Fruit fly (Drosophila melanogaster) whole organism, embryonic: ENCODE measurements around the gene CG42866.

Experiments
- Ada2b ChIP-seq: fragments of 200-800 bp; sonication (Bioruptor generic); IDR thresholded peaks from 2 replicates; pipeline ENCODE4 v1.3.6; 2022; ENCODE audit warnings: missing biosample characterization, missing genetic modification characterization
- BEAF-32 ChIP-seq: fragments of 200-800 bp; sonication (Bioruptor generic); optimal IDR thresholded peaks from 3 replicates; lab custom pipeline; 2017; ENCODE audit warnings: missing biosample characterization, missing genetic modification characterization, mild to moderate bottlenecking, moderate library complexity, missing genetic modification reagents
- Blimp-1 ChIP-seq: fragments of 200-800 bp; sonication (Bioruptor generic); optimal IDR thresholded peaks from 3 replicates; lab custom pipeline; 2018; ENCODE audit warnings: missing biosample characterization, missing genetic modification characterization, mild to moderate bottlenecking, moderate library complexity, missing genetic modification reagents
- CG10462 ChIP-seq: fragments of 200-800 bp; sonication (Bioruptor generic); optimal IDR thresholded peaks from 2 replicates; lab custom pipeline; 2016; ENCODE audit warnings: missing biosample characterization, missing genetic modification characterization
- CG1233 ChIP-seq: fragments of 200-800 bp; sonication (Bioruptor generic); optimal IDR thresholded peaks from 4 replicates; lab custom pipeline; 2018; ENCODE audit warnings: missing biosample characterization, mild to moderate bottlenecking, missing genetic modification characterization
- CG14441 ChIP-seq: fragments of 200-800 bp; sonication (Bioruptor generic); IDR thresholded peaks from 2 replicates; pipeline ENCODE4 v1.3.6; 2022; ENCODE audit warnings: missing biosample characterization, missing genetic modification characterization
- CG15696 ChIP-seq: fragments of 200-800 bp; sonication (Bioruptor generic); optimal IDR thresholded peaks from 2 replicates; lab custom pipeline; 2019; ENCODE audit warnings: missing biosample characterization, mild to moderate bottlenecking, missing genetic modification characterization, moderate library complexity
- CG1603 ChIP-seq: fragments of 200-800 bp; sonication (Bioruptor generic); optimal IDR thresholded peaks from 2 replicates; lab custom pipeline; 2019; ENCODE audit warnings: missing biosample characterization, mild to moderate bottlenecking, missing genetic modification characterization, moderate library complexity
- CG16779 ChIP-seq: fragments of 200-800 bp; sonication (Bioruptor generic); IDR thresholded peaks from 2 replicates; pipeline ENCODE4 v1.3.6; 2022; ENCODE audit warnings: missing biosample characterization, missing genetic modification characterization
- CG16863 ChIP-seq: fragments of 200-800 bp; sonication (Bioruptor generic); optimal IDR thresholded peaks from 3 replicates; lab custom pipeline; 2016; ENCODE audit warnings: missing biosample characterization, missing genetic modification characterization
- CG2199 ChIP-seq: fragments of 200-800 bp; sonication (Bioruptor generic); IDR thresholded peaks from 3 replicates; pipeline ENCODE4 v1.3.6; 2022; ENCODE audit warnings: missing biosample characterization, missing genetic modification characterization
- CG3847 ChIP-seq: fragments of 200-800 bp; sonication (Bioruptor generic); IDR thresholded peaks from 2 replicates; pipeline ENCODE4 v1.3.6; 2022; ENCODE audit warnings: missing biosample characterization, missing genetic modification characterization
- CG6765 ChIP-seq: fragments of 200-800 bp; sonication (Bioruptor generic); optimal IDR thresholded peaks from 3 replicates; lab custom pipeline; 2017; ENCODE audit warnings: missing biosample characterization, mild to moderate bottlenecking, missing genetic modification characterization
- CG7928 ChIP-seq: fragments of 200-800 bp; sonication (Bioruptor generic); optimal IDR thresholded peaks from 2 replicates; lab custom pipeline; 2017; ENCODE audit warnings: missing biosample characterization, mild to moderate bottlenecking, missing genetic modification characterization
- CG8388 ChIP-seq: fragments of 200-800 bp; sonication (Bioruptor generic); optimal IDR thresholded peaks from 2 replicates; lab custom pipeline; 2019; ENCODE audit warnings: missing biosample characterization, mild to moderate bottlenecking, missing genetic modification characterization, moderate library complexity
- CG9609 ChIP-seq: fragments of 200-800 bp; sonication (Bioruptor generic); optimal IDR thresholded peaks from 3 replicates; lab custom pipeline; 2016; ENCODE audit warnings: missing biosample characterization, missing genetic modification characterization
- CG9727 ChIP-seq: fragments of 200-800 bp; sonication (Bioruptor generic); optimal IDR thresholded peaks from 3 replicates; lab custom pipeline; 2017; ENCODE audit warnings: missing biosample characterization, mild to moderate bottlenecking, missing genetic modification characterization
- Deaf1 ChIP-seq: fragments of 200-800 bp; optimal IDR thresholded peaks from 3 replicates; lab custom pipeline; 2019; ENCODE audit warnings: missing biosample characterization, mild to moderate bottlenecking, missing genetic modification characterization, moderate library complexity
- Doc2 ChIP-seq: fragments of 200-800 bp; sonication (Bioruptor generic); IDR thresholded peaks from 2 replicates; pipeline ENCODE4 v1.3.6; 2022; ENCODE audit warnings: missing biosample characterization, missing genetic modification characterization
- GATAe ChIP-seq: fragments of 200-800 bp; sonication (Bioruptor generic); conservative IDR thresholded peaks from 2 replicates; pipeline ENCODE4 v1.3.6; 2022; ENCODE audit warnings: missing biosample characterization, missing genetic modification characterization
- Hsf ChIP-seq: fragments of 200-800 bp; sonication (Bioruptor generic); optimal IDR thresholded peaks from 3 replicates; lab custom pipeline; 2016; ENCODE audit warnings: missing biosample characterization, missing genetic modification characterization
- Lpt ChIP-seq: fragments of >200 bp; optimal IDR thresholded peaks from 2 replicates; lab custom pipeline; 2018; ENCODE audit warnings: missing biosample characterization, missing genetic modification characterization
- Mad ChIP-seq: fragments of 200-800 bp; sonication (Bioruptor generic); optimal IDR thresholded peaks from 2 replicates; lab custom pipeline; 2016; ENCODE audit warnings: missing biosample characterization, missing genetic modification characterization
- Meics ChIP-seq: fragments of 200-800 bp; sonication (Bioruptor generic); optimal IDR thresholded peaks from 2 replicates; lab custom pipeline; 2017; ENCODE audit warnings: missing biosample characterization, mild to moderate bottlenecking, missing genetic modification characterization
- Mrtf ChIP-seq: fragments of 200-800 bp; sonication (Bioruptor generic); IDR thresholded peaks from 3 replicates; pipeline ENCODE4 v1.3.6; 2022; ENCODE audit warnings: missing biosample characterization, missing genetic modification characterization
- Myb ChIP-seq: fragments of 200-800 bp; sonication (Bioruptor generic); optimal IDR thresholded peaks from 2 replicates; lab custom pipeline; 2016; ENCODE audit warnings: missing biosample characterization, missing genetic modification characterization
- Ptx1 ChIP-seq: fragments of 200-800 bp; sonication (Bioruptor generic); IDR thresholded peaks from 2 replicates; pipeline ENCODE4 v1.3.6; 2022; ENCODE audit warnings: missing biosample characterization, missing genetic modification characterization
- Taf1 ChIP-seq: fragments of 200-800 bp; sonication (Bioruptor generic); IDR thresholded peaks from 2 replicates; pipeline ENCODE4 v1.3.6; 2022; ENCODE audit warnings: missing biosample characterization, missing genetic modification characterization
- bab2 ChIP-seq: fragments of 200-800 bp; sonication (Bioruptor generic); optimal IDR thresholded peaks from 2 replicates; lab custom pipeline; 2016; ENCODE audit warnings: missing biosample characterization, missing genetic modification characterization
- bcd ChIP-seq: fragments of 200-800 bp; sonication (Bioruptor generic); optimal IDR thresholded peaks from 2 replicates; lab custom pipeline; 2017; ENCODE audit warnings: missing biosample characterization, mild to moderate bottlenecking, missing genetic modification characterization
- bsh ChIP-seq, 2 experiments: fragments of 200-800 bp; sonication (Bioruptor generic); optimal IDR thresholded peaks; 2 replicates each; lab custom pipeline; 2017 to 2018; ENCODE audit warnings: mild to moderate bottlenecking in 2 of 2, missing biosample characterization in 2 of 2, missing genetic modification characterization in 2 of 2, moderate library complexity in 1 of 2
- chn ChIP-seq: fragments of 200-800 bp; sonication (Bioruptor generic); optimal IDR thresholded peaks from 2 replicates; lab custom pipeline; 2016; ENCODE audit warnings: missing biosample characterization, missing genetic modification characterization
- cwo ChIP-seq: fragments of 200-800 bp; sonication (Bioruptor generic); optimal IDR thresholded peaks from 3 replicates; lab custom pipeline; 2017; ENCODE audit warnings: missing biosample characterization, missing genetic modification characterization, mild to moderate bottlenecking, moderate library complexity, missing genetic modification reagents
- da ChIP-seq: fragments of 200-800 bp; sonication (Bioruptor generic); optimal IDR thresholded peaks from 2 replicates; lab custom pipeline; 2016; ENCODE audit warnings: missing biosample characterization, missing genetic modification characterization
- dan ChIP-seq: fragments of 200-800 bp; sonication (Bioruptor generic); IDR thresholded peaks from 2 replicates; pipeline ENCODE4 v1.3.6; 2022; ENCODE audit warnings: missing biosample characterization, missing genetic modification characterization
- dmrt11E ChIP-seq: fragments of 200-800 bp; sonication (Bioruptor generic); optimal IDR thresholded peaks from 3 replicates; lab custom pipeline; 2018; ENCODE audit warnings: missing biosample characterization, mild to moderate bottlenecking, missing genetic modification characterization, moderate library complexity
- emc ChIP-seq: fragments of 200-800 bp; sonication (Bioruptor generic); optimal IDR thresholded peaks from 2 replicates; lab custom pipeline; 2016; ENCODE audit warnings: missing biosample characterization, missing genetic modification characterization
- ems ChIP-seq: fragments of 200-800 bp; sonication (Bioruptor generic); optimal IDR thresholded peaks from 3 replicates; lab custom pipeline; 2016; ENCODE audit warnings: missing biosample characterization, missing genetic modification characterization
- fd64A ChIP-seq: fragments of 200-800 bp; sonication (Bioruptor generic); optimal IDR thresholded peaks from 3 replicates; lab custom pipeline; 2018; ENCODE audit warnings: missing biosample characterization, mild to moderate bottlenecking, missing genetic modification characterization
- insv ChIP-seq, 2 experiments: fragments of 200-800 bp; sonication (Bioruptor generic); optimal IDR thresholded peaks; 3 replicates each; lab custom pipeline; 2016 to 2018; ENCODE audit warnings: missing biosample characterization in 2 of 2, missing genetic modification characterization in 2 of 2
- jumu ChIP-seq: fragments of 200-800 bp; sonication (Bioruptor generic); optimal IDR thresholded peaks from 3 replicates; lab custom pipeline; 2016; ENCODE audit warnings: missing biosample characterization, missing genetic modification characterization
- odd ChIP-seq: fragments of 200-800 bp; sonication (Bioruptor generic); optimal IDR thresholded peaks from 2 replicates; lab custom pipeline; 2017; ENCODE audit warnings: missing biosample characterization, mild to moderate bottlenecking, missing genetic modification characterization
- otp ChIP-seq: fragments of 200-800 bp; sonication (Bioruptor generic); IDR thresholded peaks from 3 replicates; pipeline ENCODE4, ENCODE4 v1.3.6; 2022; ENCODE audit warnings: missing biosample characterization, missing genetic modification characterization
- p53 ChIP-seq: fragments of 200-800 bp; sonication (Bioruptor generic); optimal IDR thresholded peaks from 2 replicates; lab custom pipeline; 2016; ENCODE audit warnings: missing biosample characterization, missing genetic modification characterization
- pnt ChIP-seq: fragments of 200-800 bp; sonication (Bioruptor generic); optimal IDR thresholded peaks from 3 replicates; lab custom pipeline; 2016; ENCODE audit warnings: missing biosample characterization, missing genetic modification characterization
- repo ChIP-seq: fragments of 200-800 bp; sonication (Bioruptor generic); optimal IDR thresholded peaks from 2 replicates; lab custom pipeline; 2016; ENCODE audit warnings: missing biosample characterization, missing genetic modification characterization
- salm ChIP-seq: fragments of 200-800 bp; sonication (Bioruptor generic); optimal IDR thresholded peaks from 2 replicates; lab custom pipeline; 2018; ENCODE audit warnings: missing biosample characterization, mild to moderate bottlenecking, missing genetic modification characterization
- sens ChIP-seq: fragments of 200-800 bp; sonication (Bioruptor generic); peaks from one replicate; lab custom pipeline; 2016; ENCODE audit warnings: missing biosample characterization, missing genetic modification characterization
- slbo ChIP-seq: fragments of 200-800 bp; sonication (Bioruptor generic); IDR thresholded peaks from 2 replicates; pipeline ENCODE4 v1.3.6; 2022; ENCODE audit warnings: missing biosample characterization, missing genetic modification characterization
- so ChIP-seq: fragments of 200-800 bp; sonication (Bioruptor generic); IDR thresholded peaks from 3 replicates; pipeline ENCODE4 v1.3.6; 2022; ENCODE audit warnings: missing biosample characterization, missing genetic modification characterization
- twi ChIP-seq: fragments of 200-800 bp; optimal IDR thresholded peaks from 2 replicates; lab custom pipeline; 2019; ENCODE audit warnings: missing biosample characterization, mild to moderate bottlenecking, missing genetic modification characterization, moderate library complexity
- wek ChIP-seq: fragments of 200-800 bp; sonication (Bioruptor generic); optimal IDR thresholded peaks from 3 replicates; lab custom pipeline; 2018; ENCODE audit warnings: missing biosample characterization, mild to moderate bottlenecking, missing genetic modification characterization, moderate library complexity
- zfh1 ChIP-seq: fragments of 200-800 bp; sonication (Bioruptor generic); IDR thresholded peaks from 3 replicates; pipeline ENCODE4 v1.3.6; 2022; ENCODE audit warnings: missing biosample characterization, missing genetic modification characterization

The CG42866 gene

DNA sequence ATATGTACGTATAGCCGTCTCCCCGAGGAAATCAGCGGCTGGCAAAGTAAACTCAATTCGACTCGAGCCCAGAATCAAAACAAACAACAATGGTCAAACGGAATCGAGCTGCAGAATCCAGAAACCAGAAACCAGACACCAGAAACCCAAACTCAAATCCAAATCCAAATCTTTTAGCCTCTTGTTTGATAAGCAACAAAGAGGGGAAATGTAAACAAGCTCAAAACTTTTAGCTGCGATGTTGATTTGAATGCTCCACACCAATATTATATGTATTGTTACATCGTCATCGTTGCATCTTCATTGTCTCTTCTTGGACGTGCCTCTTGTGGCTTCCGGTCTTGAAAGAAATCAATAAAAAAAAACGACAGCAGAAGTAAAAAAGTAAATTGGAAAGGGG lies 11.9 kb downstream of the CG42866 start (continued):
- no peak for TF ChIP-seq CG7928 (GFP tag; lab: Kevin White, UChicago)
- peak; percentile 36 for TF ChIP-seq CG15696 (tag; lab: Kevin White, UChicago)
- no peak for TF ChIP-seq repo
- no peak for TF ChIP-seq BEAF-32 (GFP tag; lab: Kevin White, UChicago)
- TF ChIP-seq cwo (GFP tag; lab: Kevin White, UChicago): no peak
- no peak for TF ChIP-seq chn (GFP tag; lab: Kevin White, UChicago)
- peak; percentile 13 for TF ChIP-seq dmrt11E (tag; lab: Kevin White, UChicago)
- TF ChIP-seq wek (GFP tag; lab: Kevin White, UChicago): no peak
- no peak for TF ChIP-seq GATAe (GFP tag; lab: Robert Waterston, UW)
- TF ChIP-seq Mad: no peak
- no peak for TF ChIP-seq bcd
- TF ChIP-seq twi (tag; lab: Kevin White, UChicago): no peak
- TF ChIP-seq CG9727 (GFP tag; lab: Kevin White, UChicago): peak; percentile 31
- no peak for TF ChIP-seq da
- no peak for TF ChIP-seq CG2199
- no peak for TF ChIP-seq insv (GFP tag; optimal IDR thresholded peaks at IDR 0.05; lab: Kevin White, UChicago)
- no peak for TF ChIP-seq CG6765
- TF ChIP-seq ems (GFP tag; lab: Kevin White, UChicago): no peak
- no peak for TF ChIP-seq emc
- TF ChIP-seq salm: no peak
- TF ChIP-seq Ada2b (GFP tag; lab: Robert Waterston, UW): no peak
- no peak for TF ChIP-seq so (GFP tag; lab: Robert Waterston, UW)
- TF ChIP-seq Myb: no peak
- no peak for TF ChIP-seq CG9609 (GFP tag; lab: Kevin White, UChicago)
- TF ChIP-seq odd (GFP tag; lab: Kevin White, UChicago): no peak
- no peak for TF ChIP-seq zfh1 (GFP tag; lab: Robert Waterston, UW)
- no peak for TF ChIP-seq jumu (GFP tag; lab: Kevin White, UChicago)
- no peak for TF ChIP-seq Meics (GFP tag; lab: Kevin White, UChicago)
- no peak for TF ChIP-seq CG10462 (GFP tag; lab: Kevin White, UChicago)
- TF ChIP-seq Taf1: no peak
- peak in 1 of 2 experiments; percentile 13 for TF ChIP-seq bsh (GFP tag; optimal IDR thresholded peaks at IDR 0.05; lab: Kevin White, UChicago)
- no peak for TF ChIP-seq fd64A
- no peak for TF ChIP-seq CG3847 (GFP tag; lab: Robert Waterston, UW)
- no peak for TF ChIP-seq p53 (GFP tag; lab: Kevin White, UChicago)
- TF ChIP-seq Mrtf (GFP tag; lab: Robert Waterston, UW): no peak
- no peak for TF ChIP-seq Deaf1 (tag; lab: Kevin White, UChicago)
- no peak for TF ChIP-seq pnt (GFP tag; lab: Kevin White, UChicago)
- no peak for TF ChIP-seq Hsf (GFP tag; lab: Kevin White, UChicago)
- no peak for TF ChIP-seq otp (GFP tag; lab: Robert Waterston, UW)
- TF ChIP-seq Blimp-1 (GFP tag; lab: Kevin White, UChicago): peak; percentile 2
- TF ChIP-seq dan: no peak
- peak; percentile 87 for TF ChIP-seq sens (GFP tag; lab: Kevin White, UChicago)
- no peak for TF ChIP-seq CG14441 (GFP tag; lab: Robert Waterston, UW)
- TF ChIP-seq bab2 (GFP tag; lab: Kevin White, UChicago): peak; percentile 53
- TF ChIP-seq slbo (GFP tag; lab: Robert Waterston, UW): no peak
- no peak for TF ChIP-seq CG1233 (GFP tag; lab: Kevin White, UChicago)
- TF ChIP-seq CG16779: no peak
- TF ChIP-seq CG1603 (tag; lab: Kevin White, UChicago): peak; percentile 34
- no peak for TF ChIP-seq CG8388 (GFP tag; lab: Kevin White, UChicago)
- TF ChIP-seq Lpt: no peak
- TF ChIP-seq CG16863: no peak
- no peak for TF ChIP-seq Doc2 (GFP tag; lab: Robert Waterston, UW)
- TF ChIP-seq Ptx1 (GFP tag; lab: Robert Waterston, UW): no peak
